Worm (Caenorhabditis elegans): ENCODE data around the gene C18H7.12.
A peak's percentile ranks its signal among the peaks of the same experiment; 100 is the strongest.

Gene C18H7.12

DNA sequence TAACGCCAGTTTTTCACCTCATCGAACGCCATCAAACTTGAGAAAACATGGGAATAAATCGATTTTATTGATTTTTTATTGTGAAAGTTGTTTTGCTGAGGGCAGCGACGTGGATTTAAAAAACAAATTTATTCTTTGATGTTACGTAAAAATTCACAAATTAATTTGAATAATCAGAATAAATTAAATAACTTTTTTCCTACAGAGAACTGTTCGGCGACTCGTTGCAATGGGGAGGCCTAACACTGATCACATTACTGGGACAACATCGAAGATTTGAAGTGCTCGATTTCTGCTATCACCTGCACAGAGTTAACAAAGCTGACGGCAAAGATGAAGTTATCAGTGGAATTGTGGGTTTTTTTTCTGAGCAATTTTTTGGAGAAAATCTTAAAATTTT is 5.5 kb downstream of the C18H7.12 start, which contains the start of gene F56A11.6:
TSS of gene F56A11.6 (minus strand) at position 101 of the 400 bp plus-strand sequence.
- TF ChIP-seq F13H6.1 (tag; optimal IDR thresholded peaks at IDR 0.05) = no peak
- TF ChIP-seq peb-1 (tag; optimal IDR thresholded peaks at IDR 0.05) = no peak
- TF ChIP-seq mbf-1 (tag; optimal IDR thresholded peaks at IDR 0.05) = no peak
- TF ChIP-seq sma-3 (GFP tag; optimal IDR thresholded peaks at IDR 0.05) = no peak
- TF ChIP-seq Y55F3AM.14 (GFP tag; optimal IDR thresholded peaks at IDR 0.05) = no peak
- no peak for TF ChIP-seq R02D3.7 (tag; optimal IDR thresholded peaks at IDR 0.05)
- TF ChIP-seq ceh-82 (tag; optimal IDR thresholded peaks at IDR 0.05) = no peak
- no peak for TF ChIP-seq dmd-4 (tag; optimal IDR thresholded peaks at IDR 0.05)
- no peak for TF ChIP-seq elt-3 (tag; optimal IDR thresholded peaks at IDR 0.05)
- TF ChIP-seq unc-55 (GFP tag; optimal IDR thresholded peaks at IDR 0.05) = no peak
- TF ChIP-seq C34F6.9 (tag; optimal IDR thresholded peaks at IDR 0.05) = no peak
- no peak for TF ChIP-seq blmp-1 (tag; optimal IDR thresholded peaks at IDR 0.05; ENCODE audit: insufficient read depth)

DNA sequence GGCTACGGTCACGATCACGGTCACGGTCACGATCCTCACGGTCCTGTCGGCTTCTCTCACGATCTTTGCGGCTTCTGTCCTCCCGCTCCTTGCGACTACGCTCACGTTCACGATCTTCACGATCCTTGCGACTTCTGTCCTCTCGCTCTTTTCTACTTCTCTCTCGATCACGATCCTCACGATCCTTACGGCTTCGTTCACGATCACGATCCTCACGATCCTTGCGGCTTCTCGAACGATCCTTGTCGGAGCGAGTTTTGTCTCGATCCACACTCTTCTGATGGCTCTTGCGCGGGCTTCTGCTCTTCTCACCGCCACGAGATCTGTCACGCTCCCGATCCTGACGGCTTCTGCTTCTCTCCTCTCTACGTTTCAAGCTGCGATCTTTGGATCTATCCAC is 7.1 kb downstream of the C18H7.12 start:
- TF ChIP-seq gmeb-1 (tag; optimal IDR thresholded peaks at IDR 0.05) = no peak
- TF ChIP-seq ama-1 (optimal IDR thresholded peaks at IDR 0.05) = no peak
- no peak for TF ChIP-seq egl-27 (tag; optimal IDR thresholded peaks at IDR 0.05)
- no peak for TF ChIP-seq aly-2 (tag; optimal IDR thresholded peaks at IDR 0.05)
- TF ChIP-seq nhr-77 (tag; optimal IDR thresholded peaks at IDR 0.05) = no peak
- no peak for TF ChIP-seq zag-1 (tag; optimal IDR thresholded peaks at IDR 0.05)
- TF ChIP-seq lin-13 (GFP tag; optimal IDR thresholded peaks at IDR 0.05) = no peak
- TF ChIP-seq fos-1 (tag; optimal IDR thresholded peaks at IDR 0.05) = no peak
- TF ChIP-seq snpc-4 (tag; optimal IDR thresholded peaks at IDR 0.05) = no peak
- TF ChIP-seq skn-1 (tag; optimal IDR thresholded peaks at IDR 0.05) = no peak
- TF ChIP-seq nhr-11 (tag; optimal IDR thresholded peaks at IDR 0.05) = no peak
- TF ChIP-seq nhr-21 (tag; optimal IDR thresholded peaks at IDR 0.05) = no peak
- TF ChIP-seq dmd-4 (tag; optimal IDR thresholded peaks at IDR 0.05) = no peak
- TF ChIP-seq sma-3 (GFP tag; optimal IDR thresholded peaks at IDR 0.05) = no peak
- no peak for TF ChIP-seq alr-1 (tag; optimal IDR thresholded peaks at IDR 0.05)

DNA sequence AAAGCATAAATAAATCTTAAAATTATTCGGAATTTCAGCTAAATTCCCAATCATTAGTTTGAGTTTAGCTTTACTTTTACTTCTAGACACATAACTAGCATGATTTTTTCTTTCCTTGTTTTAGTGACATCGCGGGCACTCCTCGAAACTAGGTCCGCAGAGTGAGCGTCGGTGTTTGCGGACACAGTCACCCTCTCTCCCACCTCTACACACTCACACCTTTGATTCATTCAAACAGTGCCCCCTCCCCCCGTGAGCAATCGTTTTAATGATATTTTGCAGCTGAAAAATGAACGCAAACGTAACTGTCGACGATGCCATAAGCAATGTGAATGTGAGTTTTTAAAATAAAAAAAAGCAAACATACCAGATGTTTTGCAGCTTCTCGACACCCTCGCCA is 15.1 kb downstream of the C18H7.12 start, which contains the start of gene gex-2:
TSS of gene gex-2 (plus strand) at position 283 of the 400 bp plus-strand sequence.
- no peak for TF ChIP-seq snpc-4 (tag; optimal IDR thresholded peaks at IDR 0.05)
- no peak for TF ChIP-seq nhr-237 (tag; optimal IDR thresholded peaks at IDR 0.05)
- peak; percentile 11 for TF ChIP-seq nhr-129 (tag; optimal IDR thresholded peaks at IDR 0.05)
- TF ChIP-seq nhr-10 (tag; optimal IDR thresholded peaks at IDR 0.05) = no peak
- TF ChIP-seq unc-55 (GFP tag; optimal IDR thresholded peaks at IDR 0.05) = peak; percentile 29
- TF ChIP-seq lin-39 (tag; optimal IDR thresholded peaks at IDR 0.05) = no peak
- peak; percentile 47 for TF ChIP-seq fos-1 (tag; optimal IDR thresholded peaks at IDR 0.05)
- no peak for TF ChIP-seq mbf-1 (tag; optimal IDR thresholded peaks at IDR 0.05)

DNA sequence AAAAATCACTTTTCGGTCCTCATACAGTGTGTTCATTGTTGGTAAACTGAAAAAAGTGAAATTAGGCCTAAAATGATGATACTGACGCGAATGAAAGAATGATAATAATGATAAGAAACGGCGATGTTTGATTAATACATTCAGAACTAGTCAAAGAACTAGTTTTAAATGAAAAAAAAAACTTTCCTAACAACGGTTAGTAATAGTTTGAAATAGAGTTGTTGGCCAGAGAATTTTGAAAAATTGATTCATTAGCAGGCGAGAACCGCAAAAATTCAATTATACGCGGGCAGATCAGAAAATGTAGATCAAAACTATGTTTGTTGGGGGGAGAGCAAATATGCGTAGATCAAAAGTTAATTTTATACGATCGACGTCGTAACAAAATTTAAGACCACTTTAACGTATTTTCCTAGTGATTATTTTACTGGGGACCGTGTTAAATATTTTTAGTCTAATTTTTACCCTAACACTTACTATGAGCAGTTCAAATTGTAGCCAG is 16.8 kb downstream of the C18H7.12 start, which contains the start of gene F56A11.5:
TSS of gene F56A11.5 (minus strand) at position 51 of the 502 bp plus-strand sequence.
- TF ChIP-seq ama-1 (optimal IDR thresholded peaks at IDR 0.05) = no peak
- no peak for TF ChIP-seq elt-3 (tag; optimal IDR thresholded peaks at IDR 0.05)
- no peak for TF ChIP-seq mbf-1 (tag; optimal IDR thresholded peaks at IDR 0.05)
- TF ChIP-seq sma-9 (GFP tag; optimal IDR thresholded peaks at IDR 0.05) = no peak
- TF ChIP-seq sma-9 (tag; optimal IDR thresholded peaks at IDR 0.05) = no peak

DNA sequence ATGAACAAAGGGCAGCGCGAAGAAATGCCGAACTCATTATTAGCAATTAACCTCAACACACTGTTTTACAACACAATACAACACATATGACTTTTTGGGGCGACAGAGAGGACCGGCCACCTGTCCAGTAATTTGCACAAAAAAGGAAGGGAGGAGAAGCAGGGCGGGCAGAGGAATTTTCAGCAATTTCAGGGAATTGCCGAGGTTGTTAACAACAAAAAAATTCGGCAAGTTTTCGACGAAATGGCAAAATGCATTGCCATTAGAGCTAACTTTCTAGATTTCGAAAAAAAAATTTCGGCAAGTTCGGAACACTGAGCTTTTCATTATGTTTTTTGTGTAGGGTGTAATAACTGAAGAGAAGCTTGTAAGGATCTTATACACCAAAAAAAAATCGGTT is 23.6 kb downstream of the C18H7.12 start:
- TF ChIP-seq peb-1 (tag; optimal IDR thresholded peaks at IDR 0.05) = no peak
- TF ChIP-seq nhr-6 (tag; optimal IDR thresholded peaks at IDR 0.05) = no peak
- no peak for TF ChIP-seq skn-1 (tag; optimal IDR thresholded peaks at IDR 0.05)
- TF ChIP-seq nhr-10 (tag; optimal IDR thresholded peaks at IDR 0.05) = no peak
- no peak for TF ChIP-seq ztf-11 (tag; optimal IDR thresholded peaks at IDR 0.05)
- TF ChIP-seq sma-9 (GFP tag; optimal IDR thresholded peaks at IDR 0.05) = no peak
- TF ChIP-seq sma-9 (tag; optimal IDR thresholded peaks at IDR 0.05) = no peak
- no peak for TF ChIP-seq unc-62 (GFP tag; optimal IDR thresholded peaks at IDR 0.05)
- TF ChIP-seq crh-2 (tag; optimal IDR thresholded peaks at IDR 0.05) = no peak
